Fruit fly (Drosophila melanogaster) whole organism, embryonic: Measurements from ENCODE around the gene CG32812.

Experiments
- Antp ChIP-seq: fragments of 200-800 bp; sonication (Bioruptor generic); optimal IDR thresholded peaks from 3 replicates; lab custom pipeline; 2016; ENCODE audit warnings: missing biosample characterization, missing genetic modification characterization
- CG10147 ChIP-seq: fragments of 200-800 bp; sonication (Bioruptor generic); optimal IDR thresholded peaks from 2 replicates; lab custom pipeline; 2019; ENCODE audit warnings: missing biosample characterization, mild to moderate bottlenecking, missing genetic modification characterization, moderate library complexity
- CG11456 ChIP-seq: fragments of 200-800 bp; sonication (Bioruptor generic); IDR thresholded peaks from 3 replicates; pipeline ENCODE4 v1.3.6; 2022; ENCODE audit warnings: missing biosample characterization, missing genetic modification characterization
- CG11560 ChIP-seq: fragments of 200-800 bp; sonication (Bioruptor generic); IDR thresholded peaks from 3 replicates; pipeline ENCODE4 v1.3.6; 2022; ENCODE audit warnings: missing biosample characterization, missing genetic modification characterization
- CG13894 ChIP-seq: fragments of 200-800 bp; sonication (Bioruptor generic); optimal IDR thresholded peaks from 3 replicates; lab custom pipeline; 2018; ENCODE audit warnings: missing biosample characterization, mild to moderate bottlenecking, missing genetic modification characterization, moderate library complexity
- CG14050 ChIP-seq: fragments of 200-800 bp; sonication (Bioruptor generic); IDR thresholded peaks from 3 replicates; pipeline ENCODE4 v1.3.6; 2022; ENCODE audit warnings: missing biosample characterization, missing genetic modification characterization
- CG1603 ChIP-seq: fragments of 200-800 bp; sonication (Bioruptor generic); optimal IDR thresholded peaks from 2 replicates; lab custom pipeline; 2019; ENCODE audit warnings: missing biosample characterization, mild to moderate bottlenecking, missing genetic modification characterization, moderate library complexity
- CG17385 ChIP-seq: fragments of 200-800 bp; sonication (Bioruptor generic); optimal IDR thresholded peaks from 3 replicates; lab custom pipeline; 2018; ENCODE audit warnings: missing biosample characterization, mild to moderate bottlenecking, missing genetic modification characterization
- CG17612 ChIP-seq: fragments of 200-800 bp; sonication (Bioruptor generic); IDR thresholded peaks from 2 replicates; pipeline ENCODE4 v1.3.6; 2022; ENCODE audit warnings: missing biosample characterization, missing genetic modification characterization
- CG17829 ChIP-seq: fragments of 200-800 bp; optimal IDR thresholded peaks from 2 replicates; lab custom pipeline; 2019; ENCODE audit warnings: missing biosample characterization, mild to moderate bottlenecking, missing genetic modification characterization, moderate library complexity
- CG1832 ChIP-seq: fragments of 200-800 bp; sonication (Bioruptor generic); optimal IDR thresholded peaks from 2 replicates; lab custom pipeline; 2017; ENCODE audit warnings: missing biosample characterization, mild to moderate bottlenecking, missing genetic modification characterization, inconsistent platforms
- CG30020 ChIP-seq: fragments of 200-800 bp; optimal IDR thresholded peaks from 2 replicates; lab custom pipeline; 2019; ENCODE audit warnings: missing biosample characterization, mild to moderate bottlenecking, missing genetic modification characterization, moderate library complexity
- CG3847 ChIP-seq: fragments of 200-800 bp; sonication (Bioruptor generic); IDR thresholded peaks from 2 replicates; pipeline ENCODE4 v1.3.6; 2022; ENCODE audit warnings: missing biosample characterization, missing genetic modification characterization
- CG4328 ChIP-seq: fragments of 200-800 bp; sonication (Bioruptor generic); optimal IDR thresholded peaks from 3 replicates; lab custom pipeline; 2017; ENCODE audit warnings: missing biosample characterization, missing genetic modification reagents, missing genetic modification characterization
- CG4820 ChIP-seq: fragments of 200-800 bp; sonication (Bioruptor generic); optimal IDR thresholded peaks from 3 replicates; lab custom pipeline; 2016; ENCODE audit warnings: missing biosample characterization, missing genetic modification characterization
- CG8388 ChIP-seq: fragments of 200-800 bp; sonication (Bioruptor generic); optimal IDR thresholded peaks from 2 replicates; lab custom pipeline; 2019; ENCODE audit warnings: missing biosample characterization, mild to moderate bottlenecking, missing genetic modification characterization, moderate library complexity
- Dp ChIP-seq: fragments of 200-800 bp; sonication (Bioruptor generic); optimal IDR thresholded peaks from 2 replicates; lab custom pipeline; 2018; ENCODE audit warnings: missing biosample characterization, mild to moderate bottlenecking, missing genetic modification characterization, moderate library complexity
- E2f1 ChIP-seq: fragments of 200-800 bp; sonication (Bioruptor generic); IDR thresholded peaks from 2 replicates; pipeline ENCODE4 v1.3.6; 2022; ENCODE audit warnings: missing biosample characterization, missing genetic modification characterization
- Eip74EF ChIP-seq, 2 experiments: fragments of 200-800 bp in 1 of 2; fragments of >200 bp in 1 of 2; sonication (Bioruptor generic) in 1 of 2; optimal IDR thresholded peaks; 2 replicates each; lab custom pipeline; 2017 to 2019; ENCODE audit warnings: missing biosample characterization in 2 of 2, missing genetic modification characterization in 2 of 2, mild to moderate bottlenecking in 1 of 2, moderate library complexity in 1 of 2
- Ets65A ChIP-seq: fragments of 200-800 bp; sonication (Bioruptor generic); peaks from one replicate; lab custom pipeline; 2016; ENCODE audit warnings: missing biosample characterization, missing genetic modification characterization
- Gug ChIP-seq: fragments of 200-800 bp; sonication (Bioruptor generic); IDR thresholded peaks from 4 replicates; pipeline ENCODE4 v1.3.6; 2022; ENCODE audit warnings: missing biosample characterization, missing genetic modification characterization
- HLH4C ChIP-seq: fragments of 200-800 bp; sonication (Bioruptor generic); IDR thresholded peaks from 3 replicates; pipeline ENCODE4 v1.3.6; 2022; ENCODE audit warnings: missing biosample characterization, missing genetic modification characterization; ENCODE audit not compliant: partially characterized antibody
- HLH54F ChIP-seq: fragments of 200-800 bp; sonication (Bioruptor generic); optimal IDR thresholded peaks from 3 replicates; lab custom pipeline; 2016; ENCODE audit warnings: missing biosample characterization, missing genetic modification characterization
- Hr3 ChIP-seq: fragments of 200-800 bp; sonication (Bioruptor generic); optimal IDR thresholded peaks from 3 replicates; lab custom pipeline; 2016; ENCODE audit warnings: missing biosample characterization, missing genetic modification characterization
- Rfx ChIP-seq: fragments of 200-800 bp; sonication (Bioruptor generic); IDR thresholded peaks from 2 replicates; pipeline ENCODE4 v1.3.6; 2022; ENCODE audit warnings: missing biosample characterization, missing genetic modification characterization
- Sox102F ChIP-seq: fragments of 200-800 bp; sonication (Bioruptor generic); optimal IDR thresholded peaks from 2 replicates; lab custom pipeline; 2018; ENCODE audit warnings: missing biosample characterization, mild to moderate bottlenecking, missing genetic modification characterization, moderate library complexity
- Sry-δ ChIP-seq: fragments of 200-800 bp; sonication (Bioruptor generic); optimal IDR thresholded peaks from 2 replicates; lab custom pipeline; 2016; ENCODE audit warnings: missing biosample characterization, missing genetic modification characterization
- Tbp ChIP-seq: fragments of >200 bp; optimal IDR thresholded peaks from 2 replicates; lab custom pipeline; 2018; ENCODE audit warnings: missing biosample characterization, missing genetic modification characterization
- Vsx1 ChIP-seq: fragments of 200-800 bp; sonication (Bioruptor generic); optimal IDR thresholded peaks from 2 replicates; lab custom pipeline; 2017; ENCODE audit warnings: missing biosample characterization, mild to moderate bottlenecking, missing genetic modification characterization, missing genetic modification reagents
- YL-1 ChIP-seq: fragments of 200-800 bp; sonication (Bioruptor generic); optimal IDR thresholded peaks from 3 replicates; lab custom pipeline; 2017; ENCODE audit warnings: missing biosample characterization, mild to moderate bottlenecking, missing genetic modification characterization
- ase ChIP-seq: fragments of 200-800 bp; sonication (Bioruptor generic); IDR thresholded peaks from 3 replicates; pipeline ENCODE4 v1.3.6; 2022; ENCODE audit warnings: missing biosample characterization, missing genetic modification characterization
- caup ChIP-seq: fragments of 200-800 bp; sonication (Bioruptor generic); optimal IDR thresholded peaks from 3 replicates; lab custom pipeline; 2017; ENCODE audit warnings: missing biosample characterization, mild to moderate bottlenecking, missing genetic modification characterization, moderate library complexity; ENCODE audit not compliant: severe bottlenecking
- cg ChIP-seq: fragments of 200-800 bp; sonication (Bioruptor generic); optimal IDR thresholded peaks from 3 replicates; lab custom pipeline; 2019; ENCODE audit warnings: missing biosample characterization, mild to moderate bottlenecking, missing genetic modification characterization, moderate library complexity
- chinmo ChIP-seq: fragments of 200-800 bp; sonication (Bioruptor generic); IDR thresholded peaks from 4 replicates; pipeline ENCODE4 v1.3.6; 2022; ENCODE audit warnings: missing biosample characterization, missing genetic modification characterization; ENCODE audit not compliant: partially characterized antibody
- chn ChIP-seq: fragments of 200-800 bp; sonication (Bioruptor generic); optimal IDR thresholded peaks from 2 replicates; lab custom pipeline; 2016; ENCODE audit warnings: missing biosample characterization, missing genetic modification characterization
- corto ChIP-seq: fragments of 200-800 bp; sonication (Bioruptor generic); optimal IDR thresholded peaks from 2 replicates; lab custom pipeline; 2016; ENCODE audit warnings: missing biosample characterization, mild to moderate bottlenecking, missing genetic modification characterization, moderate library complexity
- dati ChIP-seq: fragments of 200-800 bp; sonication (Bioruptor generic); IDR thresholded peaks from 2 replicates; pipeline ENCODE4 v1.3.6; 2022; ENCODE audit warnings: missing biosample characterization, missing genetic modification characterization
- dysf ChIP-seq: fragments of 200-800 bp; sonication (Bioruptor generic); IDR thresholded peaks from 3 replicates; pipeline ENCODE4 v1.3.6; 2022; ENCODE audit warnings: missing biosample characterization, missing genetic modification characterization
- hbn ChIP-seq: fragments of 200-800 bp; sonication (Bioruptor generic); IDR thresholded peaks from 2 replicates; pipeline ENCODE4 v1.3.6; 2022; ENCODE audit warnings: missing biosample characterization, missing genetic modification characterization; ENCODE audit not compliant: partially characterized antibody
- kay ChIP-seq: fragments of 200-800 bp; sonication (Bioruptor generic); optimal IDR thresholded peaks from 2 replicates; lab custom pipeline; 2016; ENCODE audit warnings: missing biosample characterization, missing genetic modification characterization
- pho ChIP-seq: fragments of 200-800 bp; sonication (Bioruptor generic); optimal IDR thresholded peaks from 2 replicates; lab custom pipeline; 2016; ENCODE audit warnings: missing biosample characterization, missing genetic modification characterization
- schlank ChIP-seq: fragments of 200-800 bp; sonication (Bioruptor generic); optimal IDR thresholded peaks from 2 replicates; lab custom pipeline; 2018; ENCODE audit warnings: missing biosample characterization, mild to moderate bottlenecking, missing genetic modification characterization
- sens ChIP-seq: fragments of 200-800 bp; sonication (Bioruptor generic); peaks from one replicate; lab custom pipeline; 2016; ENCODE audit warnings: missing biosample characterization, missing genetic modification characterization
- slbo ChIP-seq: fragments of 200-800 bp; sonication (Bioruptor generic); IDR thresholded peaks from 2 replicates; pipeline ENCODE4 v1.3.6; 2022; ENCODE audit warnings: missing biosample characterization, missing genetic modification characterization
- slou ChIP-seq: fragments of 200-800 bp; sonication (Bioruptor generic); optimal IDR thresholded peaks from 3 replicates; lab custom pipeline; 2016; ENCODE audit warnings: missing biosample characterization, missing genetic modification characterization
- sqz ChIP-seq: fragments of 200-800 bp; sonication (Bioruptor generic); optimal IDR thresholded peaks from 3 replicates; lab custom pipeline; 2018; ENCODE audit warnings: missing biosample characterization, mild to moderate bottlenecking, missing genetic modification characterization
- tgo ChIP-seq: fragments of 200-800 bp; sonication (Bioruptor generic); IDR thresholded peaks from 3 replicates; pipeline ENCODE4 v1.3.6; 2022; ENCODE audit warnings: missing biosample characterization, missing genetic modification characterization
- ttk ChIP-seq: fragments of 200-800 bp; sonication (Bioruptor generic); IDR thresholded peaks from 2 replicates; pipeline ENCODE4 v2.1.2; 2022; ENCODE audit warnings: missing biosample characterization, missing genetic modification characterization
- usp ChIP-seq: fragments of >200 bp; optimal IDR thresholded peaks from 2 replicates; lab custom pipeline; 2017; ENCODE audit warnings: missing biosample characterization, missing genetic modification characterization
- vvl ChIP-seq: fragments of 200-800 bp; sonication (Bioruptor generic); IDR thresholded peaks from 2 replicates; pipeline ENCODE4 v1.3.6; 2022; ENCODE audit warnings: missing biosample characterization, missing genetic modification characterization
- z ChIP-seq: fragments of 200-800 bp; sonication (Bioruptor generic); IDR thresholded peaks from 3 replicates; pipeline ENCODE4 v1.3.6; 2022; ENCODE audit warnings: missing biosample characterization, missing genetic modification characterization
- zf30C ChIP-seq: fragments of 200-800 bp; sonication (Bioruptor generic); optimal IDR thresholded peaks from 3 replicates; lab custom pipeline; 2018; ENCODE audit warnings: missing biosample characterization, mild to moderate bottlenecking, missing genetic modification characterization

Gene CG32812

dm6 chrX:1284238-1284637 is 2.9 kb upstream of the CG32812 start (continued):
- TF ChIP-seq CG4820 (GFP tag; lab: Kevin White, UChicago) (no peak), dati (GFP tag; lab: Robert Waterston, UW) (no peak), CG11456 (GFP tag; lab: Robert Waterston, UW) (no peak), schlank (tag; lab: Kevin White, UChicago) (no peak), sens (GFP tag; lab: Kevin White, UChicago) (peak; percentile 45), hbn (no peak), CG11560 (tag; lab: Robert Waterston, UW) (no peak), chinmo (peak; percentile 85), Eip74EF (GFP tag; optimal IDR thresholded peaks at IDR 0.05; lab: Kevin White, UChicago) (no peak), CG30020 (no peak), CG4328 (GFP tag; lab: Kevin White, UChicago) (no peak), tgo (GFP tag; lab: Robert Waterston, UW) (no peak), dysf (GFP tag; lab: Robert Waterston, UW) (0 out of 3 replicates have a peak, but pooled peaks have one; percentile 10), CG17385 (GFP tag; lab: Kevin White, UChicago) (no peak), Rfx (0 out of 2 replicates have a peak, but pooled peaks have one; percentile 6), CG10147 (GFP tag; lab: Kevin White, UChicago) (no peak), slbo (no peak), cg (GFP tag; lab: Kevin White, UChicago) (no peak), zf30C (GFP tag; lab: Kevin White, UChicago) (no peak), ttk (GFP tag; lab: Robert Waterston, UW) (no peak), HLH4C (GFP tag; lab: Robert Waterston, UW) (no peak), kay (GFP tag; lab: Kevin White, UChicago) (peak; percentile 17), HLH54F (no peak), Gug (GFP tag; lab: Robert Waterston, UW) (no peak), pho (GFP tag; lab: Kevin White, UChicago) (no peak), Sox102F (GFP tag; lab: Kevin White, UChicago) (no peak), Hr3 (GFP tag; lab: Kevin White, UChicago) (no peak), Dp (no peak), CG3847 (GFP tag; lab: Robert Waterston, UW) (no peak), Antp (GFP tag; lab: Kevin White, UChicago) (no peak), CG1603 (tag; lab: Kevin White, UChicago) (no peak), CG17612 (GFP tag; lab: Robert Waterston, UW) (no peak), YL-1 (GFP tag; lab: Kevin White, UChicago) (no peak), usp (GFP tag; lab: Kevin White, UChicago) (no peak), Sry-δ (GFP tag; lab: Kevin White, UChicago) (no peak), CG14050 (no peak), chn (GFP tag; lab: Kevin White, UChicago) (no peak), CG8388 (GFP tag; lab: Kevin White, UChicago) (no peak), CG17829 (tag; lab: Kevin White, UChicago) (no peak), corto (GFP tag; lab: Kevin White, UChicago) (no peak), E2f1 (GFP tag; lab: Robert Waterston, UW) (no peak), Vsx1 (GFP tag; lab: Kevin White, UChicago) (peak; percentile 11), sqz (no peak), caup (no peak), slou (GFP tag; lab: Kevin White, UChicago) (no peak), CG1832 (no peak), CG13894 (peak; percentile 16), vvl (GFP tag; lab: Robert Waterston, UW) (peak; percentile 84), ase (GFP tag; lab: Robert Waterston, UW) (no peak), Tbp (GFP tag; lab: Kevin White, UChicago) (no peak), z (GFP tag; lab: Robert Waterston, UW) (no peak), Ets65A (no peak)
